Worm (Caenorhabditis elegans) whole organism, young adult: ENCODE results near the gene math-31.
"Not testable (repeated sequence)": the region's sequence is repeated elsewhere in the genome, so short reads cannot be mapped to it uniquely, and the experiment has no call there.

Source experiments
- F39B2.1 ChIP-seq: fragments of 200-800 bp; sonication (Bioruptor generic); IDR thresholded peaks from 2 replicates; pipeline ENCODE4 v1.3.6; 2022; ENCODE audit warnings: missing genetic modification reagents, missing genetic modification characterization, missing compliant biosample characterization
- Y53F4B.3 ChIP-seq: fragments of 200-800 bp; sonication (Bioruptor generic); IDR thresholded peaks from 2 replicates; pipeline ENCODE4 v1.3.6; 2022; ENCODE audit warnings: missing genetic modification reagents, missing genetic modification characterization, missing compliant biosample characterization
- ama-1 ChIP-seq, 3 experiments: fragments of 150-350 bp in 1 of 3; sonication (generic microtip) in 2 of 3; optimal IDR thresholded peaks; 2 replicates each; lab custom pipeline; 2014 to 2018; ENCODE audit warnings: missing biosample characterization in 2 of 3, missing genetic modification characterization in 2 of 3, missing genetic modification reagents in 2 of 3
- aptf-3 ChIP-seq: fragments of 200-800 bp; sonication (Bioruptor generic); IDR thresholded peaks from 2 replicates; pipeline ENCODE4 v1.3.6; 2022; ENCODE audit warnings: missing genetic modification characterization, missing compliant biosample characterization
- ceh-27 ChIP-seq: fragments of 200-800 bp; sonication (Bioruptor generic); optimal IDR thresholded peaks from 2 replicates; lab custom pipeline; 2018; ENCODE audit warnings: mild to moderate bottlenecking, missing genetic modification characterization, moderate library complexity, missing compliant biosample characterization
- die-1 ChIP-seq: sonication (generic microtip); optimal IDR thresholded peaks from 2 replicates; lab custom pipeline; 2016; ENCODE audit warnings: missing genotype, mild to moderate bottlenecking, missing genetic modification characterization, missing compliant biosample characterization
- dpl-1 ChIP-seq: fragments of 150-350 bp; optimal IDR thresholded peaks from 2 replicates; lab custom pipeline; 2014; ENCODE audit warnings: missing biosample characterization, missing genetic modification reagents, missing genetic modification characterization
- madf-3 ChIP-seq: fragments of 200-800 bp; sonication (Bioruptor generic); IDR thresholded peaks from 2 replicates; pipeline ENCODE4 v1.3.6; 2022; ENCODE audit warnings: missing genetic modification reagents, missing genetic modification characterization, missing compliant biosample characterization

- TF ChIP-seq ama-1 (optimal IDR thresholded peaks at IDR 0.05; lab: Kevin White, UChicago); ama-1 (GFP tag; optimal IDR thresholded peaks at IDR 0.05; lab: Kevin White, UChicago); madf-3; aptf-3 (GFP tag; lab: Robert Waterston, UW); die-1 (tag; lab: Kevin White, UChicago); Y53F4B.3 (GFP tag; lab: Robert Waterston, UW); F39B2.1 (GFP tag; lab: Robert Waterston, UW); dpl-1 (GFP tag; lab: Kevin White, UChicago); ceh-27: not testable (repeated sequence)
These were observed 35.8 kb upstream of the math-31 start, which contains the start of gene ZK250.2 for ce11 chrII:1948393-1948792.
